Fruit fly (Drosophila melanogaster): ENCODE data around the gene CG12496.

Gene CG12496

DNA sequence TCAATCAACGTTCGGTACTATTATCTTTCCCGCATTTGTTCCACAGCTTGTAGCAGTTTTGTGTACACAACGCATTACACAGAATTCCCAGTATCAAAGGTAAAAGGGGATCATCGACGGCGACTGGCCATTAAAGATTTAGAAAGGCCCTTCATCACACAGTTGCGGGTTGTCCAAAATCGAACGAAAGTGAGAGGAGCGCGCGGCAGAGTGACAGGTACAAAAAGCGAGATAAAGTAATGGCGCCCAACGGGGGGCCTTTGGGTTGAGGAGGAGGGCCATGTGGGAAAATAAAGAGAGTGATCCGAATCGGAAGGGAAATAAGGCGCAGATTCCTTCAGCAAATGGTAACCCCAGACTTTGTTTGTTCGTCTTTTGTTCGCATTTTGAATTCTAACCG, 47.0 kb downstream of the CG12496 start:
- TF ChIP-seq CG5204 (GFP tag; optimal IDR thresholded peaks at IDR 0.05): no peak
- no peak for TF ChIP-seq CG7045 (GFP tag; optimal IDR thresholded peaks at IDR 0.05)
- no peak for TF ChIP-seq Clk (GFP tag; optimal IDR thresholded peaks at IDR 0.05)
- no peak for TF ChIP-seq CG11617 (GFP tag; optimal IDR thresholded peaks at IDR 0.05)
- no peak for TF ChIP-seq kay (GFP tag; ENCODE audit: borderline replicate concordance)
- no peak for TF ChIP-seq ovo (GFP tag; optimal IDR thresholded peaks at IDR 0.05)
- no peak for TF ChIP-seq CG1620 (GFP tag; optimal IDR thresholded peaks at IDR 0.05)
- no peak for TF ChIP-seq toe (GFP tag; optimal IDR thresholded peaks at IDR 0.05)
- TF ChIP-seq bab1 (GFP tag; optimal IDR thresholded peaks at IDR 0.05): no peak

DNA sequence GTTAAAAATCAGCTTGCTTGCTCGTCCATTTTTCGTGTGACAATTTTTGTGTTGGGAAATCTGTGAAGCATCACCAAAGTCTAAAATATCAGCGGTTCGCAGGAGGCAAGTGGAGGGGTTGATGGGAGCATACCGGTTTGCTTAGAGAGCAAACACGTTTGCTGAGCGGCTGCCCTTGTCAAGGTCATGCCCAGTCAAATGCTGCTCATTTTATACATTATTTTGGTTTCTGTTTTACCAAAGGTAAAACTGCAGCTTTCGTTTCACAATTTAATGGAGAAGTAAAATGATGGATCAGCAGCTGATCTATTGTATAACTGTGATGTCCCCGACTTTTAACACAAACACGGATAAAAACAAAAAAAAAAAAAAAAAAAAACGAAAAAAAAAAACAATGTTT, 48.3 kb downstream of the CG12496 start:
- TF ChIP-seq kay (GFP tag; ENCODE audit: borderline replicate concordance): no peak
- no peak for TF ChIP-seq Crg-1 (GFP tag; optimal IDR thresholded peaks at IDR 0.05)

DNA sequence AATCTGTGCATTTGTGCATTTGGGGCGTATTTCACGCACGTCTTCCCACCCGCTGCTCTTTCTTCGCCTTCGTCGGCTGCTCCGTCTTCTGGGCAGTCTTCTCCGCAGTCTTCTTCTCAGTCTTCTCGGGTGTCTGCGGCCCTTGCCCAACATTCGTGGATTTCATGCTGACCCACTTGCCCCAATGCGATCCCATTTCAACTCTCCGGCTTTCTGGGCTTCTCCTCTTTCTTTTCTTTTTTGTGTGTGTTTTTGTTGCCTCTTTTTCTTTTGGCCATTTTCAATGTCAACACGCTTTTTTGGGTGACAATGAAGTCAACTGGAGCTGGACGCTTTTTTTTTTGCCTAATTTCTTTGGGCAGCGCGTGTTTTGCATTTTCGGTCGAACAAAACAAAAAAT, 49.7 kb downstream of the CG12496 start:
- TF ChIP-seq tj (GFP tag; optimal IDR thresholded peaks at IDR 0.05): peak; percentile 33
- no peak for TF ChIP-seq cic (GFP tag; optimal IDR thresholded peaks at IDR 0.05)

DNA sequence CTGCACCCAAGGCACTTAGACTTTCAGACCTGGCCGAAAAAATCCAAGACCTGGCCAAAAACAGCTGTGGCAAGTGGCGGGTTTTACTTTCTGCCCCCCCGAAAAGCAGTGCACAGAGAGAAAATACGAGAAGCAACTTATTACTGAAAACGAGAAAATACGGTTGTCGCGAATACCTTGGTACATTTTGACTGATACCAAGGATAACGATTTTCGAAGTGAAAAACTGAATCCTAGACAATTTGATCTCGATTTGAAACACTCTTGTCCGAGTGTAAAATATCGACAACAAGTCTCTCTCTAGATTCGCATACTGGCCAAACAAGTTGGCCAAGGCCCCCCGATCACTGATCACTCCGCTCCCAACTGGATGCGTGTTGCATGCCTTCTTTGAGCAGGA, 50.9 kb downstream of the CG12496 start:
- TF ChIP-seq CG14711 (tag; optimal IDR thresholded peaks at IDR 0.05) (no peak), tj (GFP tag; optimal IDR thresholded peaks at IDR 0.05) (no peak), pad (GFP tag; optimal IDR thresholded peaks at IDR 0.05) (no peak), Clk (GFP tag; optimal IDR thresholded peaks at IDR 0.05) (no peak), CG33017 (tag; optimal IDR thresholded peaks at IDR 0.05) (no peak), Mnt (GFP tag; optimal IDR thresholded peaks at IDR 0.05) (no peak), CG7045 (GFP tag; optimal IDR thresholded peaks at IDR 0.05) (no peak), CG5204 (GFP tag; optimal IDR thresholded peaks at IDR 0.05) (no peak)
